Worm (Caenorhabditis elegans) whole organism, young adult: ENCODE data around the gene cyp-33C3.

ENCODE experiments used
- C06A6.2 ChIP-seq: fragments of 200-800 bp; sonication (Bioruptor generic); conservative IDR thresholded peaks from 2 replicates; pipeline ENCODE4 v1.3.6; 2022; ENCODE audit warnings: missing genetic modification characterization, missing compliant biosample characterization
- F57C9.4 ChIP-seq: sonication (generic microtip); optimal IDR thresholded peaks from 2 replicates; lab custom pipeline; 2017; ENCODE audit warnings: mild to moderate bottlenecking, missing genetic modification characterization, missing compliant biosample characterization
- T07F8.4 ChIP-seq: sonication (generic microtip); optimal IDR thresholded peaks from 2 replicates; lab custom pipeline; 2016; ENCODE audit warnings: mild to moderate bottlenecking, missing genetic modification characterization, moderate library complexity, missing compliant biosample characterization
- Y56A3A.18 ChIP-seq: fragments of 200-800 bp; sonication (Bioruptor generic); IDR thresholded peaks from 2 replicates; pipeline ENCODE4 v1.3.6; 2022; ENCODE audit warnings: missing genetic modification reagents, missing genetic modification characterization, missing compliant biosample characterization
- Y79H2A.3 ChIP-seq: fragments of 200-800 bp; sonication (Bioruptor generic); conservative IDR thresholded peaks from 2 replicates; pipeline ENCODE4 v1.3.6; 2022; ENCODE audit warnings: missing genetic modification reagents, missing genetic modification characterization, missing compliant biosample characterization
- Y95B8A.8 ChIP-seq: fragments of 200-800 bp; sonication (Bioruptor generic); IDR thresholded peaks from 2 replicates; pipeline ENCODE4 v1.3.6; 2022; ENCODE audit warnings: missing genetic modification reagents, missing genetic modification characterization, missing compliant biosample characterization
- ZK185.1 ChIP-seq: sonication (generic microtip); optimal IDR thresholded peaks from 2 replicates; lab custom pipeline; 2016; ENCODE audit warnings: mild to moderate bottlenecking, missing genetic modification characterization, missing compliant biosample characterization; ENCODE audit not compliant: poor library complexity, severe bottlenecking
- aptf-3 ChIP-seq: fragments of 200-800 bp; sonication (Bioruptor generic); IDR thresholded peaks from 2 replicates; pipeline ENCODE4 v1.3.6; 2022; ENCODE audit warnings: missing genetic modification characterization, missing compliant biosample characterization
- athp-1 ChIP-seq: sonication (generic microtip); optimal IDR thresholded peaks from 2 replicates; lab custom pipeline; 2017; ENCODE audit warnings: mild to moderate bottlenecking, missing genetic modification characterization, missing compliant biosample characterization
- attf-6 ChIP-seq: fragments of 200-800 bp; sonication (Bioruptor generic); IDR thresholded peaks from 2 replicates; pipeline ENCODE4 v1.3.6; 2022; ENCODE audit warnings: missing genetic modification reagents, missing genetic modification characterization, missing compliant biosample characterization
- cebp-1 ChIP-seq, 2 experiments: fragments of 200-800 bp in 1 of 2; sonication (Bioruptor generic) in 1 of 2; sonication (generic microtip) in 1 of 2; IDR thresholded peaks in 1 of 2; optimal IDR thresholded peaks in 1 of 2; 2 replicates each; pipeline versions ENCODE4 v1.3.6 to Lab custom; 2017 to 2022; ENCODE audit warnings: missing compliant biosample characterization in 2 of 2, missing genetic modification characterization in 2 of 2, mild to moderate bottlenecking in 1 of 2, missing genetic modification reagents in 1 of 2, moderate library complexity in 1 of 2
- ceh-27 ChIP-seq: fragments of 200-800 bp; sonication (Bioruptor generic); optimal IDR thresholded peaks from 2 replicates; lab custom pipeline; 2018; ENCODE audit warnings: mild to moderate bottlenecking, missing genetic modification characterization, moderate library complexity, missing compliant biosample characterization
- ceh-40 ChIP-seq: fragments of 200-800 bp; sonication (Bioruptor generic); IDR thresholded peaks from 2 replicates; pipeline ENCODE4 v1.3.6; 2022; ENCODE audit warnings: missing genetic modification characterization, missing compliant biosample characterization
- ceh-91 ChIP-seq: fragments of 200-800 bp; sonication (Bioruptor generic); IDR thresholded peaks from 2 replicates; pipeline ENCODE4 v1.3.6; 2022; ENCODE audit warnings: missing genetic modification reagents, missing genetic modification characterization, missing compliant biosample characterization
- dox-1 ChIP-seq: fragments of 200-800 bp; sonication (Bioruptor generic); IDR thresholded peaks from 2 replicates; pipeline ENCODE4 v1.3.6; 2022; ENCODE audit warnings: missing genetic modification reagents, missing genetic modification characterization, missing compliant biosample characterization
- dpl-1 ChIP-seq: fragments of 150-350 bp; optimal IDR thresholded peaks from 2 replicates; lab custom pipeline; 2014; ENCODE audit warnings: missing biosample characterization, missing genetic modification reagents, missing genetic modification characterization
- efl-1 ChIP-seq: fragments of 150-350 bp; optimal IDR thresholded peaks from 2 replicates; lab custom pipeline; 2014; ENCODE audit warnings: missing biosample characterization, missing genetic modification reagents, missing genetic modification characterization
- egl-44 ChIP-seq: fragments of 200-800 bp; sonication (Bioruptor generic); IDR thresholded peaks from 2 replicates; pipeline ENCODE4 v1.3.6; 2022; ENCODE audit warnings: missing genetic modification reagents, missing genetic modification characterization, missing compliant biosample characterization
- hlh-12 ChIP-seq: sonication (generic microtip); optimal IDR thresholded peaks from 2 replicates; lab custom pipeline; 2016; ENCODE audit warnings: missing genetic modification characterization, missing compliant biosample characterization
- lag-1 ChIP-seq: fragments of 200-800 bp; sonication (Bioruptor generic); IDR thresholded peaks from 2 replicates; pipeline ENCODE4 v1.3.6; 2022; ENCODE audit warnings: missing genetic modification reagents, missing genetic modification characterization, missing compliant biosample characterization
- let-607 ChIP-seq, 2 experiments: fragments of 200-800 bp in 1 of 2; sonication (Bioruptor generic) in 1 of 2; sonication (generic microtip) in 1 of 2; optimal IDR thresholded peaks; 2 replicates each; lab custom pipeline; 2016 to 2018; ENCODE audit warnings: mild to moderate bottlenecking in 2 of 2, missing compliant biosample characterization in 2 of 2, missing genetic modification characterization in 2 of 2, moderate library complexity in 2 of 2, missing genotype in 1 of 2
- madf-10 ChIP-seq: sonication (generic microtip); optimal IDR thresholded peaks from 2 replicates; lab custom pipeline; 2016; ENCODE audit warnings: mild to moderate bottlenecking, missing genetic modification characterization, missing compliant biosample characterization
- madf-3 ChIP-seq: fragments of 200-800 bp; sonication (Bioruptor generic); IDR thresholded peaks from 2 replicates; pipeline ENCODE4 v1.3.6; 2022; ENCODE audit warnings: missing genetic modification reagents, missing genetic modification characterization, missing compliant biosample characterization
- nhr-120 ChIP-seq: fragments of 200-800 bp; sonication (Bioruptor generic); IDR thresholded peaks from 2 replicates; pipeline ENCODE4 v1.3.6; 2022; ENCODE audit warnings: missing genetic modification characterization, missing compliant biosample characterization
- nhr-80 ChIP-seq: sonication (generic microtip); optimal IDR thresholded peaks from 2 replicates; lab custom pipeline; 2016; ENCODE audit warnings: missing genetic modification characterization, missing compliant biosample characterization
- nhr-90 ChIP-seq: sonication (generic microtip); optimal IDR thresholded peaks from 2 replicates; lab custom pipeline; 2016; ENCODE audit warnings: missing genotype, mild to moderate bottlenecking, missing genetic modification characterization, missing compliant biosample characterization
- pbrm-1 ChIP-seq: fragments of 200-800 bp; sonication (Bioruptor generic); IDR thresholded peaks from 2 replicates; pipeline ENCODE4 v1.3.6; 2022; ENCODE audit warnings: missing genetic modification reagents, missing genetic modification characterization, missing compliant biosample characterization
- sdz-38 ChIP-seq: sonication (generic microtip); optimal IDR thresholded peaks from 2 replicates; lab custom pipeline; 2016; ENCODE audit warnings: missing genotype, missing genetic modification characterization, missing compliant biosample characterization
- somi-1 ChIP-seq: fragments of 200-800 bp; sonication (Bioruptor generic); optimal IDR thresholded peaks from 2 replicates; lab custom pipeline; 2018; ENCODE audit warnings: mild to moderate bottlenecking, missing genetic modification characterization, missing compliant biosample characterization
- sptf-2 ChIP-seq: fragments of 200-800 bp; sonication (Bioruptor generic); optimal IDR thresholded peaks from 2 replicates; lab custom pipeline; 2018; ENCODE audit warnings: mild to moderate bottlenecking, missing genetic modification characterization, missing compliant biosample characterization
- tbp1 ChIP-seq: fragments of 200-800 bp; sonication (Bioruptor generic); optimal IDR thresholded peaks from 2 replicates; lab custom pipeline; 2018; ENCODE audit warnings: mild to moderate bottlenecking, missing genetic modification characterization, missing compliant biosample characterization
- tlf-1 ChIP-seq: fragments of 200-800 bp; sonication (Bioruptor generic); optimal IDR thresholded peaks from 2 replicates; lab custom pipeline; 2018; ENCODE audit warnings: mild to moderate bottlenecking, missing genetic modification characterization, missing compliant biosample characterization
- xnd-1 ChIP-seq: sonication (generic microtip); optimal IDR thresholded peaks from 2 replicates; lab custom pipeline; 2016; ENCODE audit warnings: missing genotype, missing genetic modification reagents, missing genetic modification characterization, missing compliant biosample characterization
- zfh-2 ChIP-seq: fragments of 200-800 bp; sonication (Bioruptor generic); conservative IDR thresholded peaks from 2 replicates; pipeline ENCODE4 v1.3.6; 2022; ENCODE audit warnings: missing genetic modification reagents, missing genetic modification characterization, missing compliant biosample characterization
- ztf-25 ChIP-seq: fragments of 200-800 bp; sonication (Bioruptor generic); IDR thresholded peaks from 2 replicates; pipeline ENCODE4 v1.3.6; 2022; ENCODE audit warnings: missing genetic modification reagents, missing genetic modification characterization, missing compliant biosample characterization
- ztf-28 ChIP-seq: fragments of 200-800 bp; sonication (Bioruptor generic); IDR thresholded peaks from 2 replicates; pipeline ENCODE4 v1.3.6; 2022; ENCODE audit warnings: missing genetic modification reagents, missing genetic modification characterization, missing compliant biosample characterization

Gene cyp-33C3

DNA sequence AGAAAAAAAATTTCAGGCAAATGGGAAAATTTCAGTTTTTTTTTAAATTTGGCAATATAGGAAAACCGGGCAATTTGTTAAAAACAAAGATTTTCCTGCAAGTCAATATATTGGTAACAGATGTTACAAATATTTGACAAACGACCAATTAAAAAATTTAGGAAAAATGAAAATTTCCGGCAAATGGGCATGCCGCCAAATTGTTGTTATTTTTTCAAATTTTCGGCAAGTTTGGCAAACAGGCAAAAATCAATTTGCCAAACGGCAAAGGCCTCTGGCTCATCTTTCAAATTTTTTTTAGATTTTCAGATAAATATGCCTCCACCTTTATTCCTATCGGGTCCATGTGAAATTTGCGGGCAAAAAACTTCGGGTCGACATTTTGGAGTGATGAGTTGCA is 20.8 kb upstream of the cyp-33C3 start, which contains the start of gene nhr-128:
Gene nhr-128 (plus strand): TSS at position 301 of the 400 bp plus-strand sequence.
- TF ChIP-seq athp-1 (no peak), madf-10 (tag; lab: Kevin White, UChicago) (no peak), let-607 (tag; optimal IDR thresholded peaks at IDR 0.05; lab: Kevin White, UChicago) (no peak), nhr-120 (GFP tag; lab: Robert Waterston, UW) (no peak), madf-3 (no peak), ceh-91 (GFP tag; lab: Robert Waterston, UW) (no peak), T07F8.4 (tag; lab: Kevin White, UChicago) (no peak), Y56A3A.18 (GFP tag; lab: Robert Waterston, UW) (no peak), ceh-27 (no peak), lag-1 (GFP tag; lab: Robert Waterston, UW) (no peak), Y79H2A.3 (GFP tag; lab: Robert Waterston, UW) (no peak), dpl-1 (GFP tag; lab: Kevin White, UChicago) (no peak), sptf-2 (GFP tag; lab: Kevin White, UChicago) (no peak), ztf-25 (GFP tag; lab: Robert Waterston, UW) (no peak)

DNA sequence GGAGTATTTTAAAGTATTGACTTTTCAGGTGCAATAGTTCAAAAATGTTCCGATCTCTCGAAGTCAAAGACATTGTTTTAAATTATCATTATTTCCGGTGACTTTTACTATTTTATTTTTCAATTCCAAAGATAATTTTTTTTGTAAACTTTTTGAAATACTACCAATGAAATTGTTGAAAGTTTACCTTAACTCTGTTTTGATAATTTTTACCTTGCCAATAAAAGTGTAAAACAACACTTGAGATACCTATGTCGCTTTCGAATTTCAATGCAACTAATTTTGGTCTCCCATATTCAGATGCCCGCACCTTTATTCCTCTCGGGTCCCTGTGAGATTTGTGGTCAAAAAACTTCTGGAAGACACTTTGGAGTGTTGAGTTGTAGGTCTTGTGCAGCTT is 17.4 kb upstream of the cyp-33C3 start, which contains the start of gene nhr-103:
Gene nhr-103 (plus strand): TSS at position 301 of the 400 bp plus-strand sequence.
- no peak for TF ChIP-seq ZK185.1
- no peak for TF ChIP-seq pbrm-1
- TF ChIP-seq nhr-80 (tag; lab: Kevin White, UChicago), result no peak
- no peak for TF ChIP-seq nhr-90
- TF ChIP-seq ztf-28, result no peak
- no peak for TF ChIP-seq ceh-40 (GFP tag; lab: Robert Waterston, UW)
- no peak for TF ChIP-seq somi-1 (GFP tag; lab: Kevin White, UChicago)
- no peak for TF ChIP-seq zfh-2
- TF ChIP-seq cebp-1 (GFP tag; IDR thresholded peaks at IDR 0.05; lab: Robert Waterston, UW), result no peak
- no peak for TF ChIP-seq cebp-1 (tag; optimal IDR thresholded peaks at IDR 0.05; lab: Kevin White, UChicago)

DNA sequence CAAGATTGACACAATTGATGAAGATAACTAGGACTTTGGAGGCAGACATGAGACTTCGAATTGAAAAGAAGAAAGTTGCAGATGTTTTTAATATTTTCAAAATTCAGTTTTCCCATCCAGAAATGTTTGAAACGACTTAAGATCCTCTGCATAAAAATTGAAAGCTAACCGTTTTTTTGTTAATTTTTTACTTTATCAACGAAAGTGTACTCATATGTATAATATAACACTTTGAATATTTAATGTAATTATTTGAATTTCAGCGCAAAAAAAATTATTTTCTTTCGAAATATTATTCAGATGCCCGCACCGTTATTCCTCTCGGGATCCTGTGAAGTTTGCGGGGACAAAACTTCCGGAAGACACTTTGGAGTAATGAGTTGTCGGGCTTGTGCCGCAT is 15.7 kb upstream of the cyp-33C3 start, which contains the start of gene nhr-18:
Gene nhr-18 (plus strand): TSS at position 301 of the 400 bp plus-strand sequence.
- no peak for TF ChIP-seq C06A6.2 (GFP tag; lab: Robert Waterston, UW)
- TF ChIP-seq attf-6, result no peak
- no peak for TF ChIP-seq efl-1
- TF ChIP-seq sdz-38 (tag; lab: Kevin White, UChicago), result no peak
- TF ChIP-seq F57C9.4, result no peak
- no peak for TF ChIP-seq aptf-3 (GFP tag; lab: Robert Waterston, UW)
- no peak for TF ChIP-seq pbrm-1
- TF ChIP-seq nhr-120 (GFP tag; lab: Robert Waterston, UW), result no peak
- no peak for TF ChIP-seq egl-44 (GFP tag; lab: Robert Waterston, UW)
- TF ChIP-seq tlf-1 (GFP tag; lab: Kevin White, UChicago), result no peak
- TF ChIP-seq tbp1 (GFP tag; lab: Kevin White, UChicago), result no peak
- no peak for TF ChIP-seq xnd-1 (tag; lab: Kevin White, UChicago)
- no peak for TF ChIP-seq dox-1
- no peak for TF ChIP-seq somi-1 (GFP tag; lab: Kevin White, UChicago)
- no peak for TF ChIP-seq Y79H2A.3 (GFP tag; lab: Robert Waterston, UW)
- no peak for TF ChIP-seq hlh-12

DNA sequence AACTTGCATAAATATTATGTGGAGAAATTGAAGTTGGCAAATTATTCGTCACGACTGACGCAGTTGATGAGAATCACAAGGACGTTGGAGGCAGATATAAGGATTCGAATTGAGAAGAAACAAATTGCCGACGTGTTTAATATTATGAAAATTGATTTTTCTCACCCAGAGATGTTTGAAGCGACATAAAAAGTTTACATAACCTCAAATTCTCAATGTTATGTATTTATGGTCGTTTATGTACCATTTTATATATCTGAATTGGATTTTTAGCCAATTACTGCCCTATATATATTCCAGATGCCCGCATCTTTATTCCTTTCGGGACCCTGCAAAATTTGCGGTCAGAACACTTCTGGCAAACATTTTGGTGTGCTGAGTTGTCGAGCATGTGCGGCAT is 13.8 kb upstream of the cyp-33C3 start, which contains the start of gene nhr-126:
Gene nhr-126 (plus strand): TSS at position 301 of the 400 bp plus-strand sequence.
- TF ChIP-seq attf-6, result no peak
- no peak for TF ChIP-seq Y95B8A.8
- no peak for TF ChIP-seq T07F8.4 (tag; lab: Kevin White, UChicago)
- no peak for TF ChIP-seq ceh-27
